Fruit fly (Drosophila melanogaster) whole organism, prepupa: ENCODE data around the gene LysB.

Experiments
- CG10631 ChIP-seq: fragments of 200-800 bp; sonication (Bioruptor generic); optimal IDR thresholded peaks from 2 replicates; lab custom pipeline; 2016; ENCODE audit warnings: missing biosample characterization, missing genetic modification characterization
- CG10669 ChIP-seq: fragments of 200-800 bp; sonication (Bioruptor generic); optimal IDR thresholded peaks from 3 replicates; lab custom pipeline; 2018; ENCODE audit warnings: missing biosample characterization, mild to moderate bottlenecking, missing genetic modification characterization, moderate library complexity
- CG11294 ChIP-seq: fragments of 200-800 bp; sonication (Bioruptor generic); IDR thresholded peaks from 2 replicates; pipeline ENCODE4 v1.3.6; 2022; ENCODE audit warnings: missing biosample characterization, missing genetic modification characterization
- CG11902 ChIP-seq: fragments of 200-800 bp; sonication (Bioruptor generic); optimal IDR thresholded peaks from 3 replicates; lab custom pipeline; 2016; ENCODE audit warnings: missing biosample characterization, missing genetic modification characterization
- CG1621 ChIP-seq: fragments of 200-800 bp; sonication (Bioruptor generic); optimal IDR thresholded peaks from 3 replicates; lab custom pipeline; 2018; ENCODE audit warnings: missing biosample characterization, mild to moderate bottlenecking, missing genetic modification characterization
- CG3032 ChIP-seq: fragments of 200-800 bp; optimal IDR thresholded peaks from 2 replicates; lab custom pipeline; 2019; ENCODE audit warnings: missing biosample characterization, mild to moderate bottlenecking, missing genetic modification characterization, moderate library complexity
- CG31627 ChIP-seq: fragments of 200-800 bp; sonication (Bioruptor generic); optimal IDR thresholded peaks from 3 replicates; lab custom pipeline; 2016; ENCODE audit warnings: missing biosample characterization, missing genetic modification characterization
- CG32006 ChIP-seq: fragments of 200-800 bp; sonication (Bioruptor generic); optimal IDR thresholded peaks from 3 replicates; lab custom pipeline; 2017; ENCODE audit warnings: missing biosample characterization, mild to moderate bottlenecking, missing genetic modification characterization
- CG4318 ChIP-seq: fragments of 200-800 bp; sonication (Bioruptor generic); optimal IDR thresholded peaks from 3 replicates; lab custom pipeline; 2017; ENCODE audit warnings: missing biosample characterization, mild to moderate bottlenecking, missing genetic modification characterization
- CG6163 ChIP-seq: fragments of 200-800 bp; sonication (Bioruptor generic); IDR thresholded peaks from 3 replicates; pipeline ENCODE4 v1.3.6; 2022; ENCODE audit warnings: missing biosample characterization, missing genetic modification characterization
- CG6808 ChIP-seq: fragments of 200-800 bp; sonication (Bioruptor generic); optimal IDR thresholded peaks from 3 replicates; lab custom pipeline; 2017; ENCODE audit warnings: missing biosample characterization, missing genetic modification characterization, mild to moderate bottlenecking, moderate library complexity, missing genetic modification reagents
- CG8119 ChIP-seq: fragments of 200-800 bp; sonication (Bioruptor generic); IDR thresholded peaks from 3 replicates; pipeline ENCODE4 v1.3.6; 2022; ENCODE audit warnings: missing biosample characterization, missing genetic modification characterization
- CG8632 ChIP-seq: fragments of 200-800 bp; sonication (Bioruptor generic); optimal IDR thresholded peaks from 3 replicates; lab custom pipeline; 2016; ENCODE audit warnings: missing biosample characterization, missing genetic modification characterization
- CG9139 ChIP-seq: fragments of 200-800 bp; sonication (Bioruptor generic); optimal IDR thresholded peaks from 3 replicates; lab custom pipeline; 2017; ENCODE audit warnings: missing biosample characterization, mild to moderate bottlenecking, missing genetic modification characterization
- Eip75B ChIP-seq: fragments of 200-800 bp; sonication (Bioruptor generic); optimal IDR thresholded peaks from 3 replicates; lab custom pipeline; 2016; ENCODE audit warnings: missing biosample characterization, missing genetic modification characterization
- Eip78C ChIP-seq: fragments of 200-800 bp; sonication (Bioruptor generic); peaks from one replicate; lab custom pipeline; 2016; ENCODE audit warnings: missing biosample characterization, missing genetic modification characterization
- Ets96B ChIP-seq: fragments of 200-800 bp; optimal IDR thresholded peaks from 2 replicates; lab custom pipeline; 2019; ENCODE audit warnings: missing biosample characterization, mild to moderate bottlenecking, missing genetic modification characterization, moderate library complexity
- Hr4 ChIP-seq: fragments of 200-800 bp; sonication (Bioruptor generic); optimal IDR thresholded peaks from 3 replicates; lab custom pipeline; 2016; ENCODE audit warnings: missing biosample characterization, missing genetic modification characterization
- Lpt ChIP-seq: fragments of 200-800 bp; sonication (Bioruptor generic); optimal IDR thresholded peaks from 3 replicates; lab custom pipeline; 2016; ENCODE audit warnings: missing biosample characterization, missing genetic modification characterization
- Met ChIP-seq: fragments of 200-800 bp; sonication (Bioruptor generic); optimal IDR thresholded peaks from 3 replicates; lab custom pipeline; 2016; ENCODE audit warnings: missing biosample characterization, missing genetic modification characterization
- OdsH ChIP-seq: fragments of 200-800 bp; sonication (Bioruptor generic); optimal IDR thresholded peaks from 3 replicates; lab custom pipeline; 2016; ENCODE audit warnings: missing biosample characterization, missing genetic modification characterization
- Smox ChIP-seq: fragments of 200-800 bp; sonication (Bioruptor generic); optimal IDR thresholded peaks from 3 replicates; lab custom pipeline; 2016; ENCODE audit warnings: missing biosample characterization, missing genetic modification characterization
- Sox102F ChIP-seq: fragments of 200-800 bp; sonication (Bioruptor generic); optimal IDR thresholded peaks from 2 replicates; lab custom pipeline; 2016; ENCODE audit warnings: missing biosample characterization, mild to moderate bottlenecking, missing genetic modification characterization
- Sox14 ChIP-seq: fragments of 200-800 bp; sonication (Bioruptor generic); optimal IDR thresholded peaks from 3 replicates; lab custom pipeline; 2016; ENCODE audit warnings: missing biosample characterization, missing genetic modification characterization
- achi ChIP-seq: fragments of 200-800 bp; sonication (Bioruptor generic); optimal IDR thresholded peaks from 3 replicates; lab custom pipeline; 2016; ENCODE audit warnings: missing biosample characterization, missing genetic modification characterization
- acj6 ChIP-seq: fragments of 200-800 bp; sonication (Bioruptor generic); optimal IDR thresholded peaks from 3 replicates; lab custom pipeline; 2016; ENCODE audit warnings: missing biosample characterization, missing genetic modification characterization
- dac ChIP-seq: fragments of 200-800 bp; sonication (Bioruptor generic); optimal IDR thresholded peaks from 2 replicates; lab custom pipeline; 2017; ENCODE audit warnings: missing biosample characterization, mild to moderate bottlenecking, missing genetic modification characterization
- dsx ChIP-seq: fragments of 200-800 bp; optimal IDR thresholded peaks from 3 replicates; lab custom pipeline; 2019; ENCODE audit warnings: missing biosample characterization, mild to moderate bottlenecking, missing genetic modification characterization, moderate library complexity; ENCODE audit not compliant: poor library complexity, severe bottlenecking
- eg ChIP-seq: fragments of 200-800 bp; sonication (Bioruptor generic); IDR thresholded peaks from 3 replicates; pipeline ENCODE4 v1.3.6; 2022; ENCODE audit warnings: missing biosample characterization, missing genetic modification characterization
- fd59A ChIP-seq: fragments of 200-800 bp; sonication (Bioruptor generic); optimal IDR thresholded peaks from 2 replicates; lab custom pipeline; 2017; ENCODE audit warnings: missing biosample characterization, mild to moderate bottlenecking, missing genetic modification characterization, missing genetic modification reagents
- lz ChIP-seq: fragments of 200-800 bp; sonication (Bioruptor generic); optimal IDR thresholded peaks from 3 replicates; lab custom pipeline; 2016; ENCODE audit warnings: missing biosample characterization, missing genetic modification characterization
- salr ChIP-seq, 2 experiments: fragments of 200-800 bp; sonication (Bioruptor generic); optimal IDR thresholded peaks; 3 replicates each; lab custom pipeline; 2016 to 2018; ENCODE audit warnings: missing biosample characterization in 2 of 2, missing genetic modification characterization in 2 of 2, mild to moderate bottlenecking in 1 of 2
- spab ChIP-seq: fragments of 200-800 bp; sonication (Bioruptor generic); optimal IDR thresholded peaks from 2 replicates; lab custom pipeline; 2017; ENCODE audit warnings: missing biosample characterization, mild to moderate bottlenecking, missing genetic modification characterization, missing genetic modification reagents
- ss ChIP-seq, 2 experiments: fragments of 200-800 bp; sonication (Bioruptor generic); optimal IDR thresholded peaks; 2 replicates in 1 of 2; 3 replicates in 1 of 2; lab custom pipeline; 2017 to 2018; ENCODE audit warnings: mild to moderate bottlenecking in 2 of 2, missing biosample characterization in 2 of 2, missing genetic modification characterization in 2 of 2, moderate library complexity in 1 of 2
- svp ChIP-seq: fragments of 200-800 bp; sonication (Bioruptor generic); peaks from one replicate; lab custom pipeline; 2016; ENCODE audit warnings: missing biosample characterization, missing genetic modification characterization
- topi ChIP-seq: fragments of 200-800 bp; sonication (Bioruptor generic); optimal IDR thresholded peaks from 3 replicates; lab custom pipeline; 2016; ENCODE audit warnings: missing biosample characterization, missing genetic modification characterization

LysB gene

DNA sequence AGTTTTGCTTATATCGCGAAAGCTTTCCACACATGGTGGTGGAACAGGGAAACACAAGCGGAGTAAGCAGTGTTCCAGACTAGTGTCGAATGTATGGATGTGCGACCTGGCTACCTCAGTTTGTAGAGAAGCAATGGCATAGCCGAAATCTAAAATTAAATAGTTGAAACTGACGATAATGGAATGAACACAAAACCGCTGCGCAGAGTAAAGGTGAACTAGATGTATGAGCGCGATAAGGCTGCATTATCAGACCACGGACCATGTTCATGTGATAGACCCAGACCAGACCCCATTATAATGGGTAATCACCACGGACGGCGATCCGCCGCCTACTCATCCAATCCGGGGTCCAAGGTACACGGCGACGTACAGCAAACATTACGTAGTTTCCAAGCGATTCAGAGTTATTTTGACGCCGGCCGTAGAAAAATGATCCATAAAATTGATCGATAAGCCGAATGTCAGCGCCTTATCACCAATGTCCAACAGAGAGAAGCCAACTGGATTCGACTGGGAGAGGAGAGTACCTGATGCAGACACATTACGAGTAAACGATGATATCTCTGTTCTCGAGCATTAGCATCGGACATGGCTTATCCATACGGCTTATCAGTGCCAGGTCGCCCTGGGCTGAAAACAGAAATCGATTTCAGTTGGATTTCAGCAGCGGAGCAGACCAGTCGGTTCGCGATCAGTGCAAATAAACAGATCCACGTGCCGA lies 18.1 kb upstream of the LysB start, which contains the start of gene CG13912 (continued):
- TF ChIP-seq acj6 (GFP tag; lab: Kevin White, UChicago) (no peak), CG11294 (GFP tag; lab: Robert Waterston, UW) (no peak), CG1621 (tag; lab: Kevin White, UChicago) (no peak), fd59A (GFP tag; lab: Kevin White, UChicago) (no peak), CG8632 (no peak), Lpt (no peak), Smox (GFP tag; lab: Kevin White, UChicago) (no peak), CG11902 (GFP tag; lab: Kevin White, UChicago) (no peak)

DNA sequence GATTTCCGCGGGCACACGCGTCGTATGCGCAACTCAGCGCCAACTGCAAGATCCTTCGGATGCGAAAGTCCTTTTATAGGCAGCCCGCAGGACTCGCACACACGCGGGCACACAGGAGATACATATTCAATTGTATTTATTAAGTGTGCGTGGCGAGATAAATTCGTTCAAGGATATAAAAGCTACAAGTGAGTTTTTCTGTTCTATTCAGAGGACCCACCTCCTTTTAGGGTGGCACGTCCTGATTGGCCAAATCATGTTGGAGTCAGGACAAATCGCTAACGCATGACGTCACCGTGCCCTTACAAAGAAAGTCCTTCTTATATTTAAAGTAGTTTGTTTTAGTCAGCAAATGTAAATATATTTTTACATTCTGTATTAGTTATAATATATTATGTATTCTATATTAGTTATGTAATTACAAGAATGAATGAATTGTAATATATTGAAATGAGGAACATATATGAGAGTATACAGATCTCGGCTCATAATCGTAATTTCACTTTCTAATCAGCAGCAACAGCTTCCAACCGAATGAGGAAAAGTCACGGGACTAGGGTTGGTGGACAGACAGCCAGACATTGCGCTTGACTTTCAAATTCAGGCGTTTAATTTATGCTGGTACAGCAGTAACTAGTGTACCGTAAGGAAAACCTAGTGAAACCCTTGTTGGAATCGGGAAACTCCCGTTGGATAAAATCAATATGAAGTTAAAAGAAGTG lies 13.9 kb upstream of the LysB start, which contains the start of gene Trhn:
Gene Trhn, minus strand, starts transcription at position 51 of the 722 bp plus-strand sequence.
- no peak for TF ChIP-seq Ets96B (tag; lab: Kevin White, UChicago)
- TF ChIP-seq lz, result no peak
- TF ChIP-seq CG31627 (GFP tag; lab: Kevin White, UChicago), result no peak
- TF ChIP-seq Eip78C, result no peak
- TF ChIP-seq CG6163 (GFP tag; lab: Robert Waterston, UW), result no peak
- TF ChIP-seq spab, result no peak
- TF ChIP-seq dsx (GFP tag; lab: Kevin White, UChicago), result no peak
- no peak for TF ChIP-seq CG8119 (GFP tag; lab: Robert Waterston, UW)
- no peak for TF ChIP-seq CG10669 (GFP tag; lab: Kevin White, UChicago)
- no peak for TF ChIP-seq topi (GFP tag; lab: Kevin White, UChicago)
- no peak for TF ChIP-seq OdsH (GFP tag; lab: Kevin White, UChicago)
- no peak for TF ChIP-seq ss (GFP tag; optimal IDR thresholded peaks at IDR 0.05; lab: Kevin White, UChicago)
- TF ChIP-seq Eip75B (GFP tag; lab: Kevin White, UChicago), result no peak

DNA sequence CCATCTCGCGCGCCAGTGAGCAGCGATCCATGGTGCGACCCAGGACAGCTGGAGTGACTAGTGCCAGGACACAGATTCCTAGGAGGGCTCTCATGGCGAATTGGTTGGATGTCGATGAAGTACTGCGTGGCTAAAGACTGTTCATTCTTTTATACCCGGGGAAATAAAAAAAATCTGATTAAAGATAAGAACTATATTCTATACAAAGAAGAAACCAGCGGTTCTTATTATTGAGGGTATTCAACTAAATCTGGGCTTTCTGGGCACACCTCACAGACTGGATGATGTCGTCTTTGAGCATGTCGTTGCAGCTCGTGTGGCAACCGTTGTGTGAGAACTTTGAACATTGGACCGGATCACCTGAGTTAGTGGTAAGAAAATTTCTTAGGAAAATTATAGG lies 12.0 kb upstream of the LysB start, which contains the start of gene LysX:
Gene LysX, minus strand, starts transcription at position 101 of the 400 bp plus-strand sequence.
- TF ChIP-seq Eip78C (peak; percentile 0), CG11294 (GFP tag; lab: Robert Waterston, UW) (no peak)

DNA sequence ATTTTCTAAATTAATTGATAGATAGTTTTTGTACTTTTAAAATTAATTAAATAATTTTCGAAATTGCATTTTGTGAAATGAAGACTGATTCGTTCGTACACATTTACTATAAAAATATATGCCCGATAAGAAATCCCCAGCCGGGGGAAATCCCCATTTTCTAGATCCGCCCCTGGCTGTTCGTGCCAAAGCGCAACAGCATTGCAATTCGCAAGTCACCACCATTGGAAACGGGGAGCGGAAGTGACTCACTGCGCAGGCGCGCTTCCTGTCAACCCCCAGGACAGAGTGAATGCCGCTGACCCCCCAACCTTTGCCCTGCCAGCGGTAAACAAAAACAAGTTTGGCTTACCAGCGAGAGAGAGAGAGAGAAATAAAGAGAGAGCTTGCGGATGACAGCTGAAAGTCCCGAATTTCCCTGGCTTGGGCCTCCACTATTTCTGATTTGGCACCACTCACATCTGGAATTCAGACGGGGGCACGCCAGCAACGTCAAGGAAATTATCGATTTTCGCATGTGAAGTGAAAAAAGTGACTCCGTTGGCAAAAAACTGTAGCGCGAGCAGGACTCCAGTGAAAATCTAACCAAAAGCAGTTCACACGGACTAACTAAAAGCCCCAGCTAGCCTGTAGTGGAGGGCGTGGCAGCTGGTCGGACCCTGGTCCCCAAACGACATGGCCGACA lies 11.2 kb upstream of the LysB start, which contains the start of gene Aplip1:
Gene Aplip1, plus strand, starts transcription at position 450 of the 685 bp plus-strand sequence.
- no peak for TF ChIP-seq salr (GFP tag; optimal IDR thresholded peaks at IDR 0.05; lab: Kevin White, UChicago)
- no peak for TF ChIP-seq CG10669 (GFP tag; lab: Kevin White, UChicago)
- peak in 1 of 2 experiments; percentile 1 for TF ChIP-seq ss (GFP tag; optimal IDR thresholded peaks at IDR 0.05; lab: Kevin White, UChicago)
- TF ChIP-seq svp, result peak; percentile 66
- TF ChIP-seq achi (GFP tag; lab: Kevin White, UChicago), result peak; percentile 54
- peak; percentile 47 for TF ChIP-seq Eip78C
- TF ChIP-seq, all 60 proteins: peak for 4

DNA sequence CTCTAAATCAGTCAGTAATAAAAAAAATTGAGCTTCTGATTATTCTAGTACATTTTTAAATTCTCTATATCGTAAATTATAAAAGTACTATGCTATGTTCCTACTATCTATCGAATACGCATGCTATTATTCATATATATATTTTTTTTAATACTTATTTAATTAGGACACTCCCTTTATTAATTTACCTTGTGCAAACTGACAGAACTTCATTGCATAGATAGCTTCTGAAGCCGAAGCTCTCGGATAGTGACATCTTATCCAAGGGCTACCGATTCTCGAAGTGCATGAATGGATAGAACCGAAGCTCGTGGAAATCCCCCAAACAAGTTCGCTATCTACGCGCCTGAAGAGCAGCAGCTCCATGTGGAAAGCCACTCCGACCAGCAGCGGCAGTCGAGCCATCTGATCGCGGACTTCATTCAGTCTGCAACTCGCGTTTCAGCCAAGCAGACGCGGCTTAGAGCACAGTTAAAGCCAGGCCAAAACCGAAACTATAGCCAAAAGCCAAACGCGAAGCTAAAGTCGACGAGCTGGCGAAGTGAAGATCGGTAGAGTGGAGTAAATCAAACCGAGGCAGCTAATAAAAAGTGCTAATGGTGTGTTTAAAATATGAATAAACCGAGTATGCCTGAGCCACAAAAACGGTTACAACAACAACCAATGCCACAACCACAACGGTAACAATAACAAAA lies 6.7 kb upstream of the LysB start, which contains the start of gene mwh:
Gene mwh, plus strand, starts transcription at position 430 of the 695 bp plus-strand sequence.
- TF ChIP-seq Sox14 (GFP tag; lab: Kevin White, UChicago) (no peak), CG11902 (GFP tag; lab: Kevin White, UChicago) (no peak), Lpt (no peak), CG31627 (GFP tag; lab: Kevin White, UChicago) (no peak), CG6808 (GFP tag; lab: Kevin White, UChicago) (no peak), CG8119 (GFP tag; lab: Robert Waterston, UW) (0 out of 3 replicates have a peak, but pooled peaks have one; percentile 31), CG6163 (GFP tag; lab: Robert Waterston, UW) (peak; percentile 30; the same call in 1 of the 3 replicates), ss (GFP tag; optimal IDR thresholded peaks at IDR 0.05; lab: Kevin White, UChicago) (no peak), dac (GFP tag; lab: Kevin White, UChicago) (peak; percentile 60), CG9139 (GFP tag; lab: Kevin White, UChicago) (no peak), Sox102F (GFP tag; lab: Kevin White, UChicago) (no peak), acj6 (GFP tag; lab: Kevin White, UChicago) (no peak), Eip78C (peak; percentile 36), Met (GFP tag; lab: Kevin White, UChicago) (no peak), eg (GFP tag; lab: Robert Waterston, UW) (0 out of 3 replicates have a peak, but pooled peaks have one; percentile 31), Hr4 (GFP tag; lab: Kevin White, UChicago) (peak; percentile 53), CG10631 (no peak), CG4318 (GFP tag; lab: Kevin White, UChicago) (peak; percentile 72), spab (no peak), salr (GFP tag; optimal IDR thresholded peaks at IDR 0.05; lab: Kevin White, UChicago) (peak in 1 of 2 experiments; percentile 35), CG8632 (no peak), CG32006 (GFP tag; lab: Kevin White, UChicago) (peak; percentile 86), CG3032 (tag; lab: Kevin White, UChicago) (no peak)
